Fruit fly (Drosophila melanogaster) whole organism, embryonic: Measurements from ENCODE around the gene CG34148.

Experiments
- B-H1 ChIP-seq: fragments of 200-800 bp; sonication (Bioruptor generic); IDR thresholded peaks from 3 replicates; pipeline ENCODE4 v1.3.6; 2022; ENCODE audit warnings: missing biosample characterization, missing genetic modification characterization
- Blimp-1 ChIP-seq: fragments of 200-800 bp; sonication (Bioruptor generic); optimal IDR thresholded peaks from 3 replicates; lab custom pipeline; 2018; ENCODE audit warnings: missing biosample characterization, missing genetic modification characterization, mild to moderate bottlenecking, moderate library complexity, missing genetic modification reagents
- CG10654 ChIP-seq: fragments of 200-800 bp; sonication (Bioruptor generic); optimal IDR thresholded peaks from 2 replicates; lab custom pipeline; 2016; ENCODE audit warnings: missing biosample characterization, missing genetic modification characterization
- CG10959 ChIP-seq: fragments of 200-800 bp; sonication (Bioruptor generic); IDR thresholded peaks from 2 replicates; pipeline ENCODE4 v1.3.6; 2022; ENCODE audit warnings: missing biosample characterization, missing genetic modification characterization
- CG11398 ChIP-seq: fragments of 200-800 bp; sonication (Bioruptor generic); optimal IDR thresholded peaks from 2 replicates; lab custom pipeline; 2016; ENCODE audit warnings: missing biosample characterization, missing genetic modification characterization
- CG12155 ChIP-seq: fragments of 200-800 bp; sonication (Bioruptor generic); optimal IDR thresholded peaks from 3 replicates; lab custom pipeline; 2016; ENCODE audit warnings: missing biosample characterization, missing genetic modification characterization
- CG13424 ChIP-seq: fragments of 200-800 bp; sonication (Bioruptor generic); optimal IDR thresholded peaks from 2 replicates; lab custom pipeline; 2019; ENCODE audit warnings: missing biosample characterization, mild to moderate bottlenecking, missing genetic modification characterization, moderate library complexity
- CG14667 ChIP-seq: fragments of 200-800 bp; sonication (Bioruptor generic); IDR thresholded peaks from 2 replicates; pipeline ENCODE4 v1.3.6; 2022; ENCODE audit warnings: missing biosample characterization, missing genetic modification characterization
- CG1647 ChIP-seq: fragments of 200-800 bp; sonication (Bioruptor generic); optimal IDR thresholded peaks from 3 replicates; lab custom pipeline; 2016; ENCODE audit warnings: missing biosample characterization, missing genetic modification characterization
- CG16813 ChIP-seq: fragments of 200-800 bp; sonication (Bioruptor generic); IDR thresholded peaks from 3 replicates; pipeline ENCODE4 v1.3.6; 2022; ENCODE audit warnings: missing biosample characterization, missing genetic modification characterization; ENCODE audit not compliant: partially characterized antibody
- CG17385 ChIP-seq: fragments of 200-800 bp; sonication (Bioruptor generic); optimal IDR thresholded peaks from 3 replicates; lab custom pipeline; 2018; ENCODE audit warnings: missing biosample characterization, mild to moderate bottlenecking, missing genetic modification characterization
- CG17802 ChIP-seq: fragments of 200-800 bp; sonication (Bioruptor generic); optimal IDR thresholded peaks from 2 replicates; lab custom pipeline; 2018; ENCODE audit warnings: missing biosample characterization, mild to moderate bottlenecking, missing genetic modification characterization, moderate library complexity
- CG18619 ChIP-seq: fragments of 200-800 bp; sonication (Bioruptor generic); optimal IDR thresholded peaks from 3 replicates; lab custom pipeline; 2017; ENCODE audit warnings: missing biosample characterization, mild to moderate bottlenecking, missing genetic modification characterization
- CG2678 ChIP-seq: fragments of 200-800 bp; sonication (Bioruptor generic); optimal IDR thresholded peaks from 3 replicates; lab custom pipeline; 2019; ENCODE audit warnings: missing biosample characterization, mild to moderate bottlenecking, missing genetic modification characterization, moderate library complexity
- CG2712 ChIP-seq: fragments of 200-800 bp; optimal IDR thresholded peaks from 3 replicates; lab custom pipeline; 2019; ENCODE audit warnings: missing biosample characterization, mild to moderate bottlenecking, missing genetic modification characterization, moderate library complexity
- CG32532 ChIP-seq: fragments of 200-800 bp; sonication (Bioruptor generic); IDR thresholded peaks from 2 replicates; pipeline ENCODE4 v1.3.6; 2022; ENCODE audit warnings: missing biosample characterization, missing genetic modification characterization
- CG3281 ChIP-seq: fragments of 200-800 bp; sonication (Bioruptor generic); optimal IDR thresholded peaks from 3 replicates; lab custom pipeline; 2017; ENCODE audit warnings: missing biosample characterization, mild to moderate bottlenecking, missing genetic modification characterization
- CG6683 ChIP-seq: fragments of 200-800 bp; sonication (Bioruptor generic); optimal IDR thresholded peaks from 2 replicates; lab custom pipeline; 2017; ENCODE audit warnings: missing biosample characterization, mild to moderate bottlenecking, missing genetic modification characterization, missing genetic modification reagents
- CG6854 ChIP-seq: fragments of 200-800 bp; sonication (Bioruptor generic); optimal IDR thresholded peaks from 3 replicates; lab custom pipeline; 2017; ENCODE audit warnings: missing biosample characterization, mild to moderate bottlenecking, missing genetic modification characterization
- CG7271 ChIP-seq: fragments of 200-800 bp; sonication (Bioruptor generic); optimal IDR thresholded peaks from 2 replicates; lab custom pipeline; 2018; ENCODE audit warnings: missing biosample characterization, mild to moderate bottlenecking, missing genetic modification characterization, moderate library complexity
- CG7357 ChIP-seq: fragments of 200-800 bp; sonication (Bioruptor generic); IDR thresholded peaks from 3 replicates; pipeline ENCODE4 v1.3.6; 2022; ENCODE audit warnings: missing biosample characterization, missing genetic modification characterization
- CG7745 ChIP-seq: fragments of 200-800 bp; sonication (Bioruptor generic); optimal IDR thresholded peaks from 2 replicates; lab custom pipeline; 2018; ENCODE audit warnings: missing biosample characterization, mild to moderate bottlenecking, missing genetic modification characterization, moderate library complexity
- CG7786 ChIP-seq: fragments of 200-800 bp; sonication (Bioruptor generic); optimal IDR thresholded peaks from 2 replicates; lab custom pipeline; 2016; ENCODE audit warnings: missing biosample characterization, missing genetic modification characterization
- CG8290 ChIP-seq, 3 experiments: fragments of 200-800 bp; sonication (Bioruptor generic); optimal IDR thresholded peaks; 2 replicates each; lab custom pipeline; 2016 to 2019; ENCODE audit warnings: missing biosample characterization in 3 of 3, missing genetic modification characterization in 3 of 3, mild to moderate bottlenecking in 2 of 3, moderate library complexity in 1 of 3
- CG8924 ChIP-seq: fragments of 200-800 bp; optimal IDR thresholded peaks from 3 replicates; lab custom pipeline; 2019; ENCODE audit warnings: missing biosample characterization, mild to moderate bottlenecking, missing genetic modification characterization, moderate library complexity
- CG9797 ChIP-seq: fragments of 200-800 bp; sonication (Bioruptor generic); optimal IDR thresholded peaks from 3 replicates; lab custom pipeline; 2018; ENCODE audit warnings: missing biosample characterization, mild to moderate bottlenecking, missing genetic modification characterization
- CHES-1-like ChIP-seq: fragments of 200-800 bp; sonication (Bioruptor generic); optimal IDR thresholded peaks from 2 replicates; lab custom pipeline; 2016; ENCODE audit warnings: missing biosample characterization, missing genetic modification characterization
- Doc3 ChIP-seq: fragments of 200-800 bp; sonication (Bioruptor generic); IDR thresholded peaks from 3 replicates; pipeline ENCODE4 v1.3.6; 2022; ENCODE audit warnings: missing biosample characterization, missing genetic modification characterization; ENCODE audit not compliant: partially characterized antibody
- Fer3 ChIP-seq: fragments of 200-800 bp; sonication (Bioruptor generic); optimal IDR thresholded peaks from 2 replicates; lab custom pipeline; 2018; ENCODE audit warnings: missing biosample characterization, mild to moderate bottlenecking, missing genetic modification characterization, moderate library complexity
- H2.0 ChIP-seq: fragments of 200-800 bp; sonication (Bioruptor generic); IDR thresholded peaks from 2 replicates; pipeline ENCODE4 v1.3.6; 2022; ENCODE audit warnings: missing biosample characterization, missing genetic modification characterization
- HLH3B ChIP-seq: fragments of 200-800 bp; sonication (Bioruptor generic); IDR thresholded peaks from 2 replicates; pipeline ENCODE4 v1.3.6; 2022; ENCODE audit warnings: missing biosample characterization, missing genetic modification characterization
- HmgZ ChIP-seq: fragments of 200-800 bp; sonication (Bioruptor generic); optimal IDR thresholded peaks from 2 replicates; lab custom pipeline; 2018; ENCODE audit warnings: missing biosample characterization, mild to moderate bottlenecking, missing genetic modification characterization
- MESR4 ChIP-seq: fragments of 200-800 bp; sonication (Bioruptor generic); optimal IDR thresholded peaks from 2 replicates; lab custom pipeline; 2018; ENCODE audit warnings: missing biosample characterization, mild to moderate bottlenecking, missing genetic modification characterization, moderate library complexity
- Nf-YC ChIP-seq: fragments of 200-800 bp; optimal IDR thresholded peaks from 3 replicates; lab custom pipeline; 2019; ENCODE audit warnings: missing biosample characterization, mild to moderate bottlenecking, missing genetic modification characterization, moderate library complexity
- Poxn ChIP-seq: fragments of 200-800 bp; sonication (Bioruptor generic); IDR thresholded peaks from 2 replicates; pipeline ENCODE4 v1.3.6; 2022; ENCODE audit warnings: missing biosample characterization, missing genetic modification characterization
- Rx ChIP-seq: fragments of 200-800 bp; sonication (Bioruptor generic); IDR thresholded peaks from 2 replicates; pipeline ENCODE4 v1.3.6; 2022; ENCODE audit warnings: missing biosample characterization, missing genetic modification characterization
- Six4 ChIP-seq: fragments of 200-800 bp; sonication (Bioruptor generic); optimal IDR thresholded peaks from 2 replicates; lab custom pipeline; 2016; ENCODE audit warnings: missing biosample characterization, missing genetic modification characterization
- Spps ChIP-seq: fragments of 200-800 bp; sonication (Bioruptor generic); optimal IDR thresholded peaks from 2 replicates; lab custom pipeline; 2018; ENCODE audit warnings: missing biosample characterization, mild to moderate bottlenecking, missing genetic modification characterization
- Xrp1 ChIP-seq: fragments of 200-800 bp; sonication (Bioruptor generic); IDR thresholded peaks from 2 replicates; pipeline ENCODE4 v1.3.6; 2022; ENCODE audit warnings: missing biosample characterization, missing genetic modification characterization
- bcd ChIP-seq: fragments of 200-800 bp; sonication (Bioruptor generic); optimal IDR thresholded peaks from 2 replicates; lab custom pipeline; 2017; ENCODE audit warnings: missing biosample characterization, mild to moderate bottlenecking, missing genetic modification characterization
- cad ChIP-seq: fragments of >200 bp; optimal IDR thresholded peaks from 2 replicates; lab custom pipeline; 2017; ENCODE audit warnings: missing biosample characterization, missing genetic modification characterization
- grau ChIP-seq: fragments of 200-800 bp; optimal IDR thresholded peaks from 3 replicates; lab custom pipeline; 2019; ENCODE audit warnings: missing biosample characterization, mild to moderate bottlenecking, missing genetic modification characterization, moderate library complexity
- klu ChIP-seq: fragments of 200-800 bp; sonication (Bioruptor generic); IDR thresholded peaks from 2 replicates; pipeline ENCODE4 v1.3.6; 2022; ENCODE audit warnings: missing biosample characterization, missing genetic modification characterization
- pho ChIP-seq: fragments of 200-800 bp; sonication (Bioruptor generic); optimal IDR thresholded peaks from 2 replicates; lab custom pipeline; 2016; ENCODE audit warnings: missing biosample characterization, missing genetic modification characterization
- psq ChIP-seq: fragments of 200-800 bp; sonication (Bioruptor generic); optimal IDR thresholded peaks from 2 replicates; lab custom pipeline; 2017; ENCODE audit warnings: missing biosample characterization, missing genetic modification characterization
- sisA ChIP-seq: fragments of 200-800 bp; sonication (Bioruptor generic); IDR thresholded peaks from 2 replicates; pipeline ENCODE4 v1.3.6; 2022; ENCODE audit warnings: missing biosample characterization, missing genetic modification characterization
- so ChIP-seq: fragments of 200-800 bp; sonication (Bioruptor generic); IDR thresholded peaks from 3 replicates; pipeline ENCODE4 v1.3.6; 2022; ENCODE audit warnings: missing biosample characterization, missing genetic modification characterization
- unc-4 ChIP-seq: fragments of 200-800 bp; sonication (Bioruptor generic); IDR thresholded peaks from 2 replicates; pipeline ENCODE4 v1.3.6; 2022; ENCODE audit warnings: missing biosample characterization, missing genetic modification characterization; ENCODE audit not compliant: partially characterized antibody
- wdn ChIP-seq: fragments of 200-800 bp; sonication (Bioruptor generic); IDR thresholded peaks from 2 replicates; pipeline ENCODE4 v1.3.6; 2022; ENCODE audit warnings: missing biosample characterization, missing genetic modification characterization
- zfh2 ChIP-seq: fragments of 200-800 bp; sonication (Bioruptor generic); optimal IDR thresholded peaks from 2 replicates; lab custom pipeline; 2016; ENCODE audit warnings: missing biosample characterization, missing genetic modification characterization

CG34148 gene

DNA sequence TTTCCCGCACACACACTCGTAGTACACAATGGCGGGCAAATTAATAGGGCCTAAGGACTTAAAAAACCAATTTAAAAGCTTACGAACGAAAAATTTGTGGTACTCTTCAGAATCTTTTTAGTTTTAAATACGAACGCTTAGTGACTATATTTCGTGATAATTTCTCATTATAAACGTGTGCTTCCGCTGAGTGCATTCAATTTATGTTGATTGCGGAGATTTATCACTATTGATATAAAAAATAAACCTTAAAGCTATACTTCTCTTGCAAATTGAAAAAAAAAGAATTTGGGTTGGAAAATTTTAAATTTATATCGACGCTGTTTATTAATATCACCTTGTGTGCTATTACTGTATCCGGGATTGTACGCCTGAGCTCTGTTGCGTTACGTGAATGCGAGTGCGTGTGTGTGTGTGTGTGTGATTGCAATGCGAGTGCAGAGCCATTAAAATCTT lies 29.5 kb downstream of the CG34148 start (continued):
- TF ChIP-seq HmgZ (no peak), sisA (GFP tag; lab: Robert Waterston, UW) (peak; percentile 62), CHES-1-like (GFP tag; lab: Kevin White, UChicago) (peak; percentile 44), CG7786 (peak; percentile 42), CG8290 (GFP tag; optimal IDR thresholded peaks at IDR 0.05; lab: Kevin White, UChicago) (peak; percentile 9), CG8290 (tag; optimal IDR thresholded peaks at IDR 0.05; lab: Kevin White, UChicago) (peak in 1 of 2 experiments; percentile 20), CG9797 (GFP tag; lab: Kevin White, UChicago) (no peak), so (GFP tag; lab: Robert Waterston, UW) (no peak), CG32532 (GFP tag; lab: Robert Waterston, UW) (peak; percentile 43; the same call in 1 of the 2 replicates), CG2678 (tag; lab: Kevin White, UChicago) (peak; percentile 80), grau (tag; lab: Kevin White, UChicago) (peak; percentile 66), bcd (peak; percentile 71), Doc3 (GFP tag; lab: Robert Waterston, UW) (no peak), CG17385 (peak; percentile 65), wdn (no peak), CG2712 (tag; lab: Kevin White, UChicago) (peak; percentile 86), CG12155 (GFP tag; lab: Kevin White, UChicago) (peak; percentile 30), CG17802 (no peak), CG18619 (GFP tag; lab: Kevin White, UChicago) (peak; percentile 62), CG16813 (GFP tag; lab: Robert Waterston, UW) (no peak), CG10654 (peak; percentile 29), CG3281 (peak; percentile 55), MESR4 (GFP tag; lab: Kevin White, UChicago) (no peak), Spps (peak; percentile 50), CG10959 (GFP tag; lab: Robert Waterston, UW) (peak; percentile 58), CG7357 (GFP tag; lab: Robert Waterston, UW) (0 out of 3 replicates have a peak, but pooled peaks have one; percentile 31), CG6854 (GFP tag; lab: Kevin White, UChicago) (no peak), CG11398 (peak; percentile 7), Xrp1 (GFP tag; lab: Robert Waterston, UW) (peak; percentile 71), H2.0 (GFP tag; lab: Robert Waterston, UW) (0 out of 2 replicates have a peak, but pooled peaks have one; percentile 37), CG6683 (peak; percentile 9), CG1647 (GFP tag; lab: Kevin White, UChicago) (peak; percentile 35), CG8924 (peak; percentile 84), unc-4 (GFP tag; lab: Robert Waterston, UW) (no peak), Poxn (GFP tag; lab: Robert Waterston, UW) (no peak), Fer3 (peak; percentile 33), CG13424 (tag; lab: Kevin White, UChicago) (peak; percentile 75), zfh2 (GFP tag; lab: Kevin White, UChicago) (peak; percentile 1), Blimp-1 (peak; percentile 71), HLH3B (GFP tag; lab: Robert Waterston, UW) (peak; percentile 52; the same call in 1 of the 2 replicates), CG7745 (no peak), Six4 (GFP tag; lab: Kevin White, UChicago) (peak; percentile 75), B-H1 (GFP tag; lab: Robert Waterston, UW) (no peak), CG7271 (tag; lab: Kevin White, UChicago) (peak; percentile 51), Nf-YC (tag; lab: Kevin White, UChicago) (peak; percentile 43), CG14667 (GFP tag; lab: Robert Waterston, UW) (peak; percentile 32; the same call in 1 of the 2 replicates), Rx (no peak), cad (GFP tag; lab: Kevin White, UChicago) (no peak), psq (GFP tag; lab: Kevin White, UChicago) (no peak), klu (GFP tag; lab: Robert Waterston, UW) (no peak), pho (GFP tag; lab: Kevin White, UChicago) (peak; percentile 37)
